Fruit fly (Drosophila melanogaster) whole organism, pupa: ENCODE results near the gene CG13299.

Experiments
- CG10348 ChIP-seq: fragments of 200-800 bp; sonication (Bioruptor generic); IDR thresholded peaks from 2 replicates; pipeline ENCODE4 v1.3.6; 2022; ENCODE audit warnings: missing biosample characterization, missing genetic modification characterization
- CG12605 ChIP-seq: fragments of 200-800 bp; sonication (Bioruptor generic); IDR thresholded peaks from 2 replicates; pipeline ENCODE4 v1.3.6; 2022; ENCODE audit warnings: missing biosample characterization, missing genetic modification characterization
- CG13204 ChIP-seq: fragments of 200-800 bp; sonication (Bioruptor generic); optimal IDR thresholded peaks from 2 replicates; lab custom pipeline; 2018; ENCODE audit warnings: missing biosample characterization, mild to moderate bottlenecking, missing genetic modification characterization, moderate library complexity
- CG14655 ChIP-seq: fragments of 200-800 bp; sonication (Bioruptor generic); optimal IDR thresholded peaks from 3 replicates; lab custom pipeline; 2017; ENCODE audit warnings: mild to moderate bottlenecking, missing biosample characterization, missing genetic modification reagents, missing genetic modification characterization
- CG32121 ChIP-seq: fragments of 200-800 bp; sonication (Bioruptor generic); IDR thresholded peaks from 2 replicates; pipeline ENCODE4 v1.3.6; 2022; ENCODE audit warnings: missing biosample characterization, missing genetic modification characterization
- CG8159 ChIP-seq: fragments of 200-800 bp; sonication (Bioruptor generic); optimal IDR thresholded peaks from 3 replicates; lab custom pipeline; 2018; ENCODE audit warnings: missing biosample characterization, mild to moderate bottlenecking, missing genetic modification characterization, moderate library complexity
- CG8301 ChIP-seq: fragments of 200-800 bp; sonication (Bioruptor generic); optimal IDR thresholded peaks from 2 replicates; lab custom pipeline; 2018; ENCODE audit warnings: missing biosample characterization, mild to moderate bottlenecking, missing genetic modification characterization
- D1 ChIP-seq: fragments of 200-800 bp; sonication (Bioruptor generic); optimal IDR thresholded peaks from 2 replicates; lab custom pipeline; 2018; ENCODE audit warnings: missing biosample characterization, mild to moderate bottlenecking, missing genetic modification characterization, moderate library complexity
- EcR ChIP-seq: fragments of 200-800 bp; sonication (Bioruptor generic); optimal IDR thresholded peaks from 3 replicates; lab custom pipeline; 2019; ENCODE audit warnings: missing biosample characterization, missing genetic modification characterization, mild to moderate bottlenecking, moderate library complexity, missing genetic modification reagents
- Ets98B ChIP-seq: fragments of 200-800 bp; sonication (Bioruptor generic); IDR thresholded peaks from 2 replicates; pipeline ENCODE4 v1.3.6; 2022; ENCODE audit warnings: missing biosample characterization, missing genetic modification characterization
- Pif1A ChIP-seq: fragments of 200-800 bp; sonication (Bioruptor generic); optimal IDR thresholded peaks from 3 replicates; lab custom pipeline; 2016; ENCODE audit warnings: missing biosample characterization, missing genetic modification characterization
- Pif1B ChIP-seq: fragments of 200-800 bp; sonication (Bioruptor generic); optimal IDR thresholded peaks from 3 replicates; lab custom pipeline; 2016; ENCODE audit warnings: missing biosample characterization, missing genetic modification characterization
- Snoo ChIP-seq: fragments of 200-800 bp; sonication (Bioruptor generic); optimal IDR thresholded peaks from 3 replicates; lab custom pipeline; 2017; ENCODE audit warnings: missing biosample characterization, mild to moderate bottlenecking, missing genetic modification characterization, inconsistent platforms
- rn ChIP-seq: fragments of 200-800 bp; sonication (Bioruptor generic); IDR thresholded peaks from 2 replicates; pipeline ENCODE4 v1.3.6; 2022; ENCODE audit warnings: missing biosample characterization, missing genetic modification characterization

DNA sequence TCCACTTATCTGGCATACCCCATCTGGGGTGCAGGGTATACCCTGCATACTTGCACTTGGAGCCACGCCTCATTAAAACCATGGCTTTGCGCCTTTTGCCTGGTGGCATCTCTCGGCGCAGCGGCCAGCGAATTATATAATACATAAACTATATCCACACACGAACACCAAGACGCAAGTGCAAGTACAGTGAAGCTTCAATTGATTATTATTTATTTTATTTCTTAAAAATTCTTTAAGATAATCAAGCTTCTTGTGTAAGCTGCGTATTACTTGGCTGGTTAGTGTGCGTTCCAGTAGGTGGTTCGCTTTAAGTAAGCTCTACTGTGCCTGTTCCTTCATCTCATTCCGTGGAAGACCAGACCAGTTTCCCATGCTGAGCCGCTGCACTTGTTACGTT is 34.2 kb upstream of the CG13299 start:
- peak; percentile 76 for TF ChIP-seq CG32121 (GFP tag; lab: Robert Waterston, UW)
- peak; percentile 50 for TF ChIP-seq Snoo (tag; lab: Kevin White, UChicago)
- TF ChIP-seq CG8159 (tag; lab: Kevin White, UChicago): peak; percentile 65
- peak; percentile 86 for TF ChIP-seq CG14655 (GFP tag; lab: Kevin White, UChicago)
- TF ChIP-seq Pif1B (GFP tag; lab: Kevin White, UChicago): peak; percentile 95
- no peak for TF ChIP-seq EcR (GFP tag; lab: Kevin White, UChicago)
- TF ChIP-seq Ets98B (GFP tag; lab: Robert Waterston, UW): peak; percentile 87
- TF ChIP-seq D1: no peak
- TF ChIP-seq rn (GFP tag; lab: Robert Waterston, UW): no peak
- peak; percentile 68 for TF ChIP-seq CG8301 (tag; lab: Kevin White, UChicago)
- TF ChIP-seq CG10348 (GFP tag; lab: Robert Waterston, UW): peak; percentile 53; the same call in 1 of the 2 replicates
- TF ChIP-seq Pif1A (GFP tag; lab: Kevin White, UChicago): peak; percentile 88
- TF ChIP-seq CG12605 (GFP tag; lab: Robert Waterston, UW): peak; percentile 75
- TF ChIP-seq CG13204 (GFP tag; lab: Kevin White, UChicago): peak; percentile 39
